Worm (Caenorhabditis elegans): Measurements from ENCODE around the gene fis-1.

The fis-1 gene

DNA sequence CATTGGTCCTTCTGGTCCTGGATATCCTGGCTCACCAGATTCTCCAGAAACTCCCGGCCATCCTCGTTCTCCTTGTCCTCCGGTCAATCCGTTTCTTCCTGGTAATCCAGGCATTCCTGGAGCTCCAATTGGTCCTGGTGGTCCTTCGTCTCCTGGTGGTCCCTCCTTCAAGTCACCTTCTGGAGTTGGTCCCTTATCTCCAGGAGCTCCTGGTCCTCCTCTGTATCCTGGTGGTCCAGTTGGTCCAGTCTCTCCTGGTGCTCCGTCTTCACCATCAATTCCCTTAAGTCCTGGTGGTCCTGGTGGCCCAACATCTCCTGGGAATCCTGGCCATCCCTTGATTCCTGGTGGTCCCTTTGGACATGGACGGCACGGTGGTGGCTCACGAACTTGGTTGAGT, 44.4 kb upstream of the fis-1 start:
- TF ChIP-seq vab-7 (GFP tag; IDR thresholded peaks at IDR 0.05) = no peak
- peak; percentile 11 for TF ChIP-seq aha-1 (tag)
- no peak for TF ChIP-seq F49E8.2 (tag; optimal IDR thresholded peaks at IDR 0.05; ENCODE audit: borderline replicate concordance)
- no peak for TF ChIP-seq Y5F2A.4 (GFP tag; optimal IDR thresholded peaks at IDR 0.05)
- TF ChIP-seq nhr-6 (tag; optimal IDR thresholded peaks at IDR 0.05) = no peak
- no peak for TF ChIP-seq aly-2 (tag; optimal IDR thresholded peaks at IDR 0.05)
- no peak for TF ChIP-seq madf-9 (GFP tag; conservative IDR thresholded peaks at IDR 0.05)
- TF ChIP-seq D1046.2 (GFP tag; IDR thresholded peaks at IDR 0.05) = no peak
- TF ChIP-seq nhr-41 (GFP tag; IDR thresholded peaks at IDR 0.05) = no peak
- no peak for TF ChIP-seq ama-1 (optimal IDR thresholded peaks at IDR 0.05)
- TF ChIP-seq unc-39 (tag; optimal IDR thresholded peaks at IDR 0.05) = no peak
- TF ChIP-seq snpc-4 (tag; optimal IDR thresholded peaks at IDR 0.05) = no peak
- no peak for TF ChIP-seq sdz-12 (GFP tag; optimal IDR thresholded peaks at IDR 0.05)
- TF ChIP-seq egl-43 (GFP tag; IDR thresholded peaks at IDR 0.05) = 0 out of 2 replicates have a peak, but pooled peaks have one; percentile 3
- peak; percentile 74; the same call in 1 of the 2 replicates for TF ChIP-seq set-16 (GFP tag; IDR thresholded peaks at IDR 0.05)
- no peak for TF ChIP-seq ZK546.5 (tag; optimal IDR thresholded peaks at IDR 0.05)
- TF ChIP-seq lin-15B (tag; optimal IDR thresholded peaks at IDR 0.05) = no peak
- no peak for TF ChIP-seq snpc-1.2 (GFP tag; IDR thresholded peaks at IDR 0.05)

DNA sequence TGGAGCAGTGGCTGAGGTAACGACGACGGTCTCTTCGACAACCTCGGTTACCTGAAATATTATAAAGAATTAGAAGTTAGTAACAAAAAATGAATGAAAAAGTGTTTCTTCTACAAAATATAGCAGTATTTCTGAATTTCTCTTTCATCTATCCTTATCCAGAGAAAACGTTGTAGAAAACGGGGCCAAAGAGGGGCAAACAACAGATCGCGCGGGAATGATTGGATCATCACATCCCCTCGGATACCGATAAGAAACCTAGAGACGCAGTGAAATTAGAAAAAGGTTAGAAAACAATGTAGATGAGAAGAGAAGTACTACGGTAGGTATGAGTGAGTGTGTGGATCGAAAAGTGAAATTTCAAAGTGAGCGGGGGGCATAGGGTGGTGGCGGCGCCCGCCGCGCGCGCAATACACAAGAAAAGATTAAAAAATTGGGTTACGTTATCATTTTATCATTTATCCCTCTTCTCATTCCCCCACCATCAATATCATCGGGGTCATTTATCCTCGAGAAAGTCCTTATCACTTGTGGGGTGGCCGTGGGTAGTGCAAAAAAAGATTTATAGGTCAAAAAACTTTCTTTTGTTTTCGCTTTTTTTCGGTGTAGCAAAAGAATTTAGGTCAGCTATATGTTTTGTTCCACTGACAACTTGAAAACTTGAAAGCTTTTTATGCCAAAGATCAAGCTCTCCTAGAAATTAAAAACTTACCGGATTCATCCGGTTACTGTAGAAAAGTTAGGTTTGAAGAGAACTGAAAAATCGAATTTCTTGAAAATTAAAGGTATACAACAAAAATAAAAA, 42.6 kb upstream of the fis-1 start, which contains the start of the genes dpy-10 and T14B4.19:
Gene dpy-10 (minus strand): TSS at position 51 of the 805 bp plus-strand sequence.
Gene T14B4.19 (minus strand): TSS at position 755 of the 805 bp plus-strand sequence.
- TF ChIP-seq ceh-44 (GFP tag; IDR thresholded peaks at IDR 0.05) (no peak), ceh-28 (tag; optimal IDR thresholded peaks at IDR 0.05) (no peak), nhr-28 (tag; optimal IDR thresholded peaks at IDR 0.05) (peak; percentile 44), nhr-41 (GFP tag; IDR thresholded peaks at IDR 0.05) (no peak), hlh-30 (tag; optimal IDR thresholded peaks at IDR 0.05; ENCODE audit: insufficient read depth) (peak; percentile 41), lsy-2 (tag; optimal IDR thresholded peaks at IDR 0.05) (peak in 1 of 2 experiments; percentile 37), mdl-1 (tag; optimal IDR thresholded peaks at IDR 0.05) (peak in 1 of 2 experiments; percentile 27), mxl-3 (GFP tag; optimal IDR thresholded peaks at IDR 0.05) (peak; percentile 73), aha-1 (tag) (peak; percentile 3), hlh-11 (tag; optimal IDR thresholded peaks at IDR 0.05) (peak; percentile 61), ceh-82 (tag; optimal IDR thresholded peaks at IDR 0.05) (no peak)

DNA sequence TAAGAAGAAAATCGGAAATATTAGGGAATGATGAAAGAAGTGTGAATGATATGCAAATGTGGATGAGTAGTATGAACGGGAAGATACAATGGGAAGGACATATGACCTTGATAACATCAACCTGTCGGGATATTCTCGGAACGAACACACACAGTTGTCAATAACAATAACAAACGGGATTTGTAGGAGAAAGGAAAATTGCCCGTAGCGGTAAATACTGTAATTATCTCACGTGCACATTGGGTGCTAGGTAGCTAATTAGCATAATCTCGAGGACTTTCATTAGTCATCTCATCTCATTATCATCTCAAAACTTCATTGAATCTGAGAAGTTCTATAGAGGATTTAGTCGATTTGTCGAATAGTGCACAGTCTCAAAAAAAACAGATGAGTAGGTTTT, 42.0 kb upstream of the fis-1 start:
- TF ChIP-seq nhr-102 (tag; optimal IDR thresholded peaks at IDR 0.05) = no peak
- TF ChIP-seq zag-1 (tag; optimal IDR thresholded peaks at IDR 0.05) = no peak
- peak; percentile 45 for TF ChIP-seq aha-1 (tag)

DNA sequence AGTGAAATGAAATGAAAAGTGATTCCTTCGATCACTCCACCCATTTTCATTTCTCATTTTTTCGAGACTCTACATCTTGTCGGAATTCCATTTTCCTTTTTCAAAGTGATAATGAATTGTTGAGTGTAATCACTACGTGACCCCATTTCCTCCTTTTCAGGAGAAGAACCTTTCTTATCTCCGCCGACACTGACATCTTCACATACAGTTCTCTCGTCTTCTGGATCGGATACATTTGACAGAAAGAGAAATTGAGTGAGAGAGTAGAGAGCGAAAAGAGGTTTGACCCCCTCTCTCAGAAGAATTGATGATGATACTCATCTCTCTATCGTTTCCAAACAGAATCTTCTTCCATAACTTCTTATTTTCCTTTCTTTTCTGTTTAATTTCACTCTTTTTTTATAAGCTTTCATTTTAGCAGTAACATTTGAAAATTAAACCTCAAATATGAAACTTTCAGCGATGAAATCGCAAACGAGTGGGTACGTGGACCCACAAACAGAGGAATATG, 41.1 kb upstream of the fis-1 start, which contains the start of gene dpy-2:
Gene dpy-2 (plus strand): TSS at position 461 of the 511 bp plus-strand sequence.
- TF ChIP-seq aha-1 (tag) = peak; percentile 42
- no peak for TF ChIP-seq lin-39 (tag; optimal IDR thresholded peaks at IDR 0.05)
- peak; percentile 13 for TF ChIP-seq nhr-28 (tag; optimal IDR thresholded peaks at IDR 0.05)
- peak in 1 of 2 experiments; percentile 61 for TF ChIP-seq unc-62 (GFP tag; optimal IDR thresholded peaks at IDR 0.05 in 1 of 2)
- no peak for TF ChIP-seq unc-62 (tag; optimal IDR thresholded peaks at IDR 0.05)

DNA sequence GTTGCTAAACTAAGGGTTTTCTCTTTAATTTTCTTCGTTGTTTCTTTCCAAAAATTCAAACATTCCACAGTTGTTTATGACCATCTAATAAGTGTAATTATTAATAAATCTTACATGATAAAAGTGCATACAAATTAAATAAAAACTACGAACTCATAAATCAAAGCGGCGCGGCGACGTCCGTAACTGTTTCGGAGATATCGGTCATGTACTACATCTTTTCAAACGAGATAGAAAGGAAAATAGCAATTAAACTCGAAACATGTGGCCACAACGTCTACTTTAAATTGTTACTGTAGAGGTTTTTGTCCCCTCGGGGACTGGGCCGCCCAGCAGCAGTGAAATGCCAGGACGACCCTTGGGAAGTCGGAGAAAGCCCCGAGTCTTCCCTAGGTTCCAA, 39.1 kb upstream of the fis-1 start:
- TF ChIP-seq ZK546.5 (tag; optimal IDR thresholded peaks at IDR 0.05) = no peak
- TF ChIP-seq pha-4 (GFP tag; IDR thresholded peaks at IDR 0.05) = no peak
- no peak for TF ChIP-seq pha-4 (tag; optimal IDR thresholded peaks at IDR 0.05)
- TF ChIP-seq F26F4.8 (GFP tag; conservative IDR thresholded peaks at IDR 0.05) = no peak
- no peak for TF ChIP-seq cey-2 (tag; optimal IDR thresholded peaks at IDR 0.05; ENCODE audit: borderline replicate concordance, insufficient read depth)
- TF ChIP-seq lin-13 (GFP tag; optimal IDR thresholded peaks at IDR 0.05) = no peak
- TF ChIP-seq hmg-1.1 (GFP tag; IDR thresholded peaks at IDR 0.05) = no peak
- no peak for TF ChIP-seq sdz-12 (GFP tag; optimal IDR thresholded peaks at IDR 0.05)
- TF ChIP-seq ztf-11 (tag; optimal IDR thresholded peaks at IDR 0.05) = no peak
- no peak for TF ChIP-seq nhr-237 (tag; optimal IDR thresholded peaks at IDR 0.05)
- no peak for TF ChIP-seq duxl-1 (tag; optimal IDR thresholded peaks at IDR 0.05; ENCODE audit: poor library complexity)
- TF ChIP-seq daf-16 (GFP tag; optimal IDR thresholded peaks at IDR 0.05) = no peak
- TF ChIP-seq daf-16 (tag; optimal IDR thresholded peaks at IDR 0.05) = no peak
- TF ChIP-seq dmd-8 (GFP tag; IDR thresholded peaks at IDR 0.05) = no peak

All from whole organism, L4 larva.